Worm (Caenorhabditis elegans): ENCODE results near the gene T25B2.2.

DNA sequence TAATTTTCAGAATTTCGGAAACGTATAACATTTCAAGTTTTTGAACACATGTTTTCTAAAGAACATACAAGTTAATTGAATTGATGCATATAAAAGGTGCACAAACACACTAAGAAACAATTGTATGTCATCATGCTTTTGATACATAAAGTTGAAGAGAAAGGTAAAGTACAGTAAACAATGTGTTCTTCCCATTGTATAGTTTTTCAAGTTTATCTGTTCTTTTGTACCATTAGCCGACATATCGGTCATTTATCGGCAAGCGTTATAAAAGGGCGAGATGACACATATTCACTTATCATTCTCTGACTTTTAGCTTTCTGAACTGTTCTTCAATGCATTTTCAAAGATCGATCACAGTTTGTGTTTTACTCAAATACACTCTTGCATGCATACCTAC is 20.5 kb downstream of the T25B2.2 start, which contains the start of gene T13C5.9:
- TF ChIP-seq ZK185.1 (tag; optimal IDR thresholded peaks at IDR 0.05; ENCODE audit: poor library complexity, severe bottlenecking) (no peak), dpl-1 (GFP tag; optimal IDR thresholded peaks at IDR 0.05) (no peak), cebp-2 (GFP tag; IDR thresholded peaks at IDR 0.05) (no peak), lin-54 (GFP tag; optimal IDR thresholded peaks at IDR 0.05) (no peak), ceh-27 (GFP tag; optimal IDR thresholded peaks at IDR 0.05) (no peak), Y53G8AR.9 (GFP tag; conservative IDR thresholded peaks at IDR 0.05) (no peak), madf-3 (GFP tag; IDR thresholded peaks at IDR 0.05) (no peak), F33H1.4 (GFP tag; IDR thresholded peaks at IDR 0.05) (no peak), ceh-100 (GFP tag; IDR thresholded peaks at IDR 0.05) (no peak), madf-10 (tag; optimal IDR thresholded peaks at IDR 0.05) (no peak), pbrm-1 (GFP tag; IDR thresholded peaks at IDR 0.05) (no peak), bed-2 (GFP tag; IDR thresholded peaks at IDR 0.05) (no peak)

All from whole organism, young adult.